1 fruit fly cellular context compared by ENCODE assay signal in the genomic region with DNA sequence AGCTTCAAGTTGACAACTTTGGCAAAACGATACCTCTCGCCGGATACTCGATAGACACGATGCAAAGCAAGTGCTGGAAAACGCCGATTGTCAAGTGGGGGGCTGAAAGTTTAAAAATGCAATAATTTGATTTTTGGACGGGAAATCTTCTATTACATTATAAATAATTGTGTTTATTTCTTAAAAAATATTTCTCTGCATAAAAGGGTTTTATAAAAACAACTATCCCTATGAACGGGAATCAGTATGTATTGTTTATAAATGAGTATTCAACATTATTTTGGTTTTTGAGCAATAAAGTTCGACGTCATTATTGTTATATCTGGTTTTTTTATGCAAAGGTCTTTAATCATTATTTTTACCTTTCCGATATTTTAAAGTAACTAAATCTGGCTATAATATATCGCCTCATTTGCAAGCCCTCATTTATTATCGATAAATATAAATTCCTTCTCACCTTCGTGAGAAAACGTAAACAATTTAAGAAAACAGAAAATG.
A peak's percentile ranks its signal among the peaks of the same experiment; 100 is the strongest.
TF ChIP-seq lines count a peak whose summit lies in the region.

A gene (minus strand): TSS at position 50 of the 498 bp plus-strand sequence.
A gene (plus strand): TSS at position 419 of the 498 bp plus-strand sequence.

TF ChIP-seq in whole organism, embryonic, 481 proteins besides CTCF, POLR2A, EP300 and RAD21 (continued from another document and continues in another):
- TF ChIP-seq bab2 (GFP tag; optimal IDR thresholded peaks at IDR 0.05; lab: Kevin White, UChicago) (peak; percentile 39), CG1602 (GFP tag; optimal IDR thresholded peaks at IDR 0.05; lab: Kevin White, UChicago) (peak; percentile 67), tna (GFP tag; IDR thresholded peaks at IDR 0.05; lab: Robert Waterston, UW; ENCODE audit: partially characterized antibody) (no peak; the same call in 1 of the 2 replicates), CG11695 (GFP tag; IDR thresholded peaks at IDR 0.05; lab: Robert Waterston, UW) (peak; percentile 60; the same call in 1 of the 3 replicates), wor (GFP tag; IDR thresholded peaks at IDR 0.05; lab: Robert Waterston, UW) (peak; percentile 43; the same call in 1 of the 2 replicates), Chrac-16 (GFP tag; optimal IDR thresholded peaks at IDR 0.05; lab: Kevin White, UChicago) (peak; percentile 75), bsh (GFP tag; optimal IDR thresholded peaks at IDR 0.05; lab: Kevin White, UChicago) (peak in 1 of 2 experiments; percentile 60), E2f1 (GFP tag; IDR thresholded peaks at IDR 0.05; lab: Robert Waterston, UW) (peak; percentile 49; the same call in 1 of the 2 replicates), jigr1 (GFP tag; IDR thresholded peaks at IDR 0.05; lab: Robert Waterston, UW) (peak; percentile 25; the same call in 1 of the 3 replicates), Camta (GFP tag; optimal IDR thresholded peaks at IDR 0.05; lab: Kevin White, UChicago) (peak; percentile 74), HLH54F (GFP tag; optimal IDR thresholded peaks at IDR 0.05; lab: Kevin White, UChicago) (peak; percentile 67), toy (GFP tag; IDR thresholded peaks at IDR 0.05; lab: Robert Waterston, UW) (no peak), h (optimal IDR thresholded peaks at IDR 0.05; lab: Kevin White, UChicago) (no peak), pan (optimal IDR thresholded peaks at IDR 0.05; lab: Kevin White, UChicago) (no peak), pan (GFP tag; optimal IDR thresholded peaks at IDR 0.05 in 1 of 2, IDR thresholded peaks at IDR 0.05 in 1 of 2) (peak in 1 of 2 experiments; percentile 76), CG10959 (GFP tag; IDR thresholded peaks at IDR 0.05; lab: Robert Waterston, UW) (no peak), hb (GFP tag; IDR thresholded peaks at IDR 0.05; lab: Robert Waterston, UW; ENCODE audit: partially characterized antibody) (peak; percentile 80; the same call in 1 of the 3 replicates), B-H2 (GFP tag; optimal IDR thresholded peaks at IDR 0.05; lab: Kevin White, UChicago) (peak; percentile 85), CG34224 (GFP tag; IDR thresholded peaks at IDR 0.05; lab: Robert Waterston, UW; ENCODE audit: partially characterized antibody) (peak; percentile 71), knrl (GFP tag; IDR thresholded peaks at IDR 0.05; lab: Robert Waterston, UW; ENCODE audit: partially characterized antibody) (peak; percentile 75; the same call in 2 of the 3 replicates), oc (tag; optimal IDR thresholded peaks at IDR 0.05; lab: Kevin White, UChicago) (no peak), CG32532 (GFP tag; IDR thresholded peaks at IDR 0.05; lab: Robert Waterston, UW) (peak; percentile 80), Xbp1 (GFP tag; optimal IDR thresholded peaks at IDR 0.05; lab: Kevin White, UChicago) (peak; percentile 80), CG10431 (GFP tag; optimal IDR thresholded peaks at IDR 0.05; lab: Kevin White, UChicago) (no peak), CG14710 (tag; optimal IDR thresholded peaks at IDR 0.05; lab: Kevin White, UChicago) (peak; percentile 77), CkIIα-i1 (GFP tag; IDR thresholded peaks at IDR 0.05; lab: Robert Waterston, UW) (no peak), odd (GFP tag; optimal IDR thresholded peaks at IDR 0.05; lab: Kevin White, UChicago) (no peak), twi (tag; optimal IDR thresholded peaks at IDR 0.05; lab: Kevin White, UChicago) (peak; percentile 40), Atf6 (GFP tag; IDR thresholded peaks at IDR 0.05; lab: Robert Waterston, UW) (peak; percentile 76), CG33213 (GFP tag; optimal IDR thresholded peaks at IDR 0.05; lab: Kevin White, UChicago) (peak; percentile 18), Fer1 (GFP tag; optimal IDR thresholded peaks at IDR 0.05; lab: Kevin White, UChicago) (peak; percentile 60), Fer2 (tag; optimal IDR thresholded peaks at IDR 0.05; lab: Kevin White, UChicago) (peak; percentile 67), Hmx (GFP tag; optimal IDR thresholded peaks at IDR 0.05; lab: Kevin White, UChicago) (no peak), CG9817 (tag; optimal IDR thresholded peaks at IDR 0.05; lab: Kevin White, UChicago) (peak; percentile 68), Optix (GFP tag; IDR thresholded peaks at IDR 0.05; lab: Robert Waterston, UW) (no peak), pita (GFP tag; optimal IDR thresholded peaks at IDR 0.05; lab: Kevin White, UChicago) (no peak), NC2β (GFP tag; optimal IDR thresholded peaks at IDR 0.05; lab: Kevin White, UChicago) (peak; percentile 70), Mad (GFP tag; optimal IDR thresholded peaks at IDR 0.05; lab: Kevin White, UChicago) (peak; percentile 59), H15 (GFP tag; IDR thresholded peaks at IDR 0.05; lab: Robert Waterston, UW) (0 out of 3 replicates have a peak, but pooled peaks have one; percentile 47), sr (GFP tag; IDR thresholded peaks at IDR 0.05; lab: Robert Waterston, UW) (0 out of 3 replicates have a peak, but pooled peaks have one; percentile 25), pfk (GFP tag; optimal IDR thresholded peaks at IDR 0.05; lab: Kevin White, UChicago) (peak; percentile 8), Bteb2 (GFP tag; optimal IDR thresholded peaks at IDR 0.05; lab: Kevin White, UChicago) (peak; percentile 74), CG12299 (tag; optimal IDR thresholded peaks at IDR 0.05; lab: Kevin White, UChicago) (peak; percentile 25), Sry-δ (GFP tag; optimal IDR thresholded peaks at IDR 0.05; lab: Kevin White, UChicago) (peak; percentile 70), pum (GFP tag; optimal IDR thresholded peaks at IDR 0.05; lab: Kevin White, UChicago) (peak; percentile 24), CG6175 (GFP tag; IDR thresholded peaks at IDR 0.05; lab: Robert Waterston, UW) (no peak), Six4 (GFP tag; optimal IDR thresholded peaks at IDR 0.05; lab: Kevin White, UChicago) (peak; percentile 57), HmgD (GFP tag; optimal IDR thresholded peaks at IDR 0.05; lab: Kevin White, UChicago) (no peak), CG11723 (GFP tag; optimal IDR thresholded peaks at IDR 0.05; lab: Kevin White, UChicago) (peak; percentile 38), CG14050 (GFP tag; IDR thresholded peaks at IDR 0.05; lab: Robert Waterston, UW) (peak; percentile 31; the same call in 2 of the 3 replicates), CG15011 (GFP tag; optimal IDR thresholded peaks at IDR 0.05; lab: Kevin White, UChicago) (no peak), CG8944 (GFP tag; optimal IDR thresholded peaks at IDR 0.05; lab: Kevin White, UChicago) (peak; percentile 23), CG1024 (GFP tag; IDR thresholded peaks at IDR 0.05; lab: Robert Waterston, UW) (no peak), CG2199 (GFP tag; IDR thresholded peaks at IDR 0.05; lab: Robert Waterston, UW) (peak; percentile 60; the same call in 1 of the 3 replicates), sna (GFP tag; IDR thresholded peaks at IDR 0.05; lab: Robert Waterston, UW; ENCODE audit: partially characterized antibody) (peak; percentile 60; the same call in 1 of the 2 replicates), CG17359 (tag; optimal IDR thresholded peaks at IDR 0.05; lab: Kevin White, UChicago) (peak; percentile 64), Hr78 (GFP tag; optimal IDR thresholded peaks at IDR 0.05; lab: Kevin White, UChicago) (no peak), gcm2 (GFP tag; optimal IDR thresholded peaks at IDR 0.05; lab: Kevin White, UChicago) (peak; percentile 54), CG5180 (GFP tag; optimal IDR thresholded peaks at IDR 0.05; lab: Kevin White, UChicago) (no peak), hkb (optimal IDR thresholded peaks at IDR 0.05; lab: Kevin White, UChicago) (no peak), hkb (GFP tag; IDR thresholded peaks at IDR 0.05; lab: Robert Waterston, UW) (peak; percentile 55), sim (GFP tag; IDR thresholded peaks at IDR 0.05; lab: Robert Waterston, UW) (no peak), Gsc (GFP tag; IDR thresholded peaks at IDR 0.05; lab: Robert Waterston, UW) (no peak), CG6791 (GFP tag; IDR thresholded peaks at IDR 0.05; lab: Robert Waterston, UW; ENCODE audit: partially characterized antibody) (peak; percentile 66), CG2712 (tag; optimal IDR thresholded peaks at IDR 0.05; lab: Kevin White, UChicago) (peak; percentile 62), CG11696 (GFP tag; IDR thresholded peaks at IDR 0.05; lab: Robert Waterston, UW) (no peak), wdn (GFP tag; IDR thresholded peaks at IDR 0.05; lab: Robert Waterston, UW) (0 out of 2 replicates have a peak, but pooled peaks have one; percentile 19), CG7372 (GFP tag; IDR thresholded peaks at IDR 0.05; lab: Robert Waterston, UW) (no peak), Dp (GFP tag; optimal IDR thresholded peaks at IDR 0.05; lab: Kevin White, UChicago) (peak; percentile 49), Meics (GFP tag; optimal IDR thresholded peaks at IDR 0.05; lab: Kevin White, UChicago) (peak; percentile 65), Elba2 (GFP tag; optimal IDR thresholded peaks at IDR 0.05; lab: Kevin White, UChicago) (no peak), gfzf (GFP tag; optimal IDR thresholded peaks at IDR 0.05; lab: Kevin White, UChicago) (no peak), sima (GFP tag; optimal IDR thresholded peaks at IDR 0.05; lab: Kevin White, UChicago) (no peak), CG17328 (GFP tag; IDR thresholded peaks at IDR 0.05; lab: Robert Waterston, UW) (peak; percentile 59), kah (GFP tag; optimal IDR thresholded peaks at IDR 0.05; lab: Kevin White, UChicago) (no peak), CG3726 (GFP tag; IDR thresholded peaks at IDR 0.05; lab: Robert Waterston, UW) (no peak), CG18262 (tag; optimal IDR thresholded peaks at IDR 0.05; lab: Kevin White, UChicago) (peak; percentile 71), sqz (GFP tag; optimal IDR thresholded peaks at IDR 0.05; lab: Kevin White, UChicago) (no peak), CG34422 (GFP tag; IDR thresholded peaks at IDR 0.05; lab: Robert Waterston, UW) (0 out of 3 replicates have a peak, but pooled peaks have one; percentile 57), CG12071 (GFP tag; optimal IDR thresholded peaks at IDR 0.05; lab: Kevin White, UChicago) (no peak), CG2129 (GFP tag; IDR thresholded peaks at IDR 0.05; lab: Robert Waterston, UW; ENCODE audit: partially characterized antibody) (peak; percentile 47), ken (GFP tag; IDR thresholded peaks at IDR 0.05; lab: Robert Waterston, UW) (peak; percentile 67; the same call in 2 of the 3 replicates), chif (GFP tag; optimal IDR thresholded peaks at IDR 0.05; lab: Kevin White, UChicago) (peak; percentile 37 to 49), Ptx1 (GFP tag; IDR thresholded peaks at IDR 0.05; lab: Robert Waterston, UW) (peak; percentile 66), lbe (GFP tag; optimal IDR thresholded peaks at IDR 0.05; lab: Kevin White, UChicago) (peak; percentile 51), dmrt11E (tag; optimal IDR thresholded peaks at IDR 0.05; lab: Kevin White, UChicago) (peak; percentile 59), CG8924 (tag; optimal IDR thresholded peaks at IDR 0.05; lab: Kevin White, UChicago) (peak; percentile 64), CG14667 (GFP tag; IDR thresholded peaks at IDR 0.05; lab: Robert Waterston, UW) (peak; percentile 25; the same call in 1 of the 2 replicates), Hand (GFP tag; optimal IDR thresholded peaks at IDR 0.05; lab: Kevin White, UChicago) (peak; percentile 38), CG10321 (GFP tag; IDR thresholded peaks at IDR 0.05; lab: Robert Waterston, UW) (no peak), CG3995 (GFP tag; optimal IDR thresholded peaks at IDR 0.05; lab: Kevin White, UChicago) (peak; percentile 38), emc (GFP tag; optimal IDR thresholded peaks at IDR 0.05; lab: Kevin White, UChicago) (peak; percentile 21), lab (GFP tag; optimal IDR thresholded peaks at IDR 0.05; lab: Kevin White, UChicago) (no peak), stc (GFP tag; IDR thresholded peaks at IDR 0.05; lab: Robert Waterston, UW) (no peak), CG14860 (GFP tag; IDR thresholded peaks at IDR 0.05; lab: Robert Waterston, UW; ENCODE audit: partially characterized antibody) (peak; percentile 71; the same call in 2 of the 3 replicates), CG10979 (tag; optimal IDR thresholded peaks at IDR 0.05; lab: Kevin White, UChicago) (peak; percentile 43), CG30403 (GFP tag; optimal IDR thresholded peaks at IDR 0.05; lab: Kevin White, UChicago) (peak; percentile 82), CG12391 (tag; optimal IDR thresholded peaks at IDR 0.05; lab: Kevin White, UChicago) (peak; percentile 79), Mes4 (GFP tag; optimal IDR thresholded peaks at IDR 0.05; lab: Kevin White, UChicago) (peak; percentile 8), Taf1 (GFP tag; IDR thresholded peaks at IDR 0.05; lab: Robert Waterston, UW) (no peak), CG10366 (GFP tag; IDR thresholded peaks at IDR 0.05; lab: Robert Waterston, UW) (peak; percentile 62), CG13624 (GFP tag; optimal IDR thresholded peaks at IDR 0.05; lab: Kevin White, UChicago) (peak; percentile 57), CG4282 (GFP tag; optimal IDR thresholded peaks at IDR 0.05; lab: Kevin White, UChicago) (no peak), grau (tag; optimal IDR thresholded peaks at IDR 0.05; lab: Kevin White, UChicago) (peak; percentile 67), CG16813 (GFP tag; IDR thresholded peaks at IDR 0.05; lab: Robert Waterston, UW; ENCODE audit: partially characterized antibody) (peak; percentile 79), her (GFP tag; optimal IDR thresholded peaks at IDR 0.05; lab: Kevin White, UChicago) (peak; percentile 50), HLHmδ (GFP tag; optimal IDR thresholded peaks at IDR 0.05; lab: Kevin White, UChicago) (no peak), CG15696 (tag; optimal IDR thresholded peaks at IDR 0.05; lab: Kevin White, UChicago) (peak; percentile 64), p53 (GFP tag; optimal IDR thresholded peaks at IDR 0.05; lab: Kevin White, UChicago) (no peak), gcm (GFP tag; optimal IDR thresholded peaks at IDR 0.05; lab: Kevin White, UChicago) (no peak), al (GFP tag; IDR thresholded peaks at IDR 0.05; lab: Robert Waterston, UW) (peak; percentile 33; the same call in 1 of the 2 replicates), CG7987 (GFP tag; optimal IDR thresholded peaks at IDR 0.05; lab: Kevin White, UChicago) (peak; percentile 50), otp (GFP tag; IDR thresholded peaks at IDR 0.05; lab: Robert Waterston, UW) (0 out of 3 replicates have a peak, but pooled peaks have one; percentile 40), klu (GFP tag; IDR thresholded peaks at IDR 0.05; lab: Robert Waterston, UW) (no peak), nau (GFP tag; optimal IDR thresholded peaks at IDR 0.05; lab: Kevin White, UChicago) (no peak), CG8089 (GFP tag; optimal IDR thresholded peaks at IDR 0.05; lab: Kevin White, UChicago) (peak; percentile 10), Max (GFP tag; optimal IDR thresholded peaks at IDR 0.05; lab: Kevin White, UChicago) (peak; percentile 79), croc (GFP tag; conservative IDR thresholded peaks at IDR 0.05; lab: Robert Waterston, UW) (0 out of 3 replicates have a peak, but pooled peaks have one; percentile 19), Poxn (GFP tag; IDR thresholded peaks at IDR 0.05; lab: Robert Waterston, UW) (0 out of 2 replicates have a peak, but pooled peaks have one; percentile 6), shn (GFP tag; optimal IDR thresholded peaks at IDR 0.05; lab: Kevin White, UChicago) (peak; percentile 22)
